Worm (Caenorhabditis elegans): Measurements from ENCODE around the gene srg-56.

Gene srg-56

ce11 chrV:2690478-2690877 is 47.6 kb downstream of the srg-56 start:
- no peak for TF ChIP-seq pha-2 (tag; optimal IDR thresholded peaks at IDR 0.05)
- no peak for TF ChIP-seq unc-86 (tag; optimal IDR thresholded peaks at IDR 0.05)
- no peak for TF ChIP-seq ttx-3 (tag; optimal IDR thresholded peaks at IDR 0.05)
- TF ChIP-seq syd-9 (tag; optimal IDR thresholded peaks at IDR 0.05): no peak
- TF ChIP-seq elt-4 (tag; optimal IDR thresholded peaks at IDR 0.05): no peak
- TF ChIP-seq zip-5 (tag; optimal IDR thresholded peaks at IDR 0.05): no peak
- TF ChIP-seq ama-1 (optimal IDR thresholded peaks at IDR 0.05): no peak
- TF ChIP-seq odd-2 (tag; optimal IDR thresholded peaks at IDR 0.05): no peak
- no peak for TF ChIP-seq hlh-6 (tag; optimal IDR thresholded peaks at IDR 0.05)
- no peak for TF ChIP-seq ceh-45 (GFP tag; IDR thresholded peaks at IDR 0.05)
- TF ChIP-seq tbx-2 (tag; optimal IDR thresholded peaks at IDR 0.05): no peak
- no peak for TF ChIP-seq gmeb-2 (tag; optimal IDR thresholded peaks at IDR 0.05)
- TF ChIP-seq ztf-16 (tag; optimal IDR thresholded peaks at IDR 0.05): no peak
- no peak for TF ChIP-seq C38D4.7 (GFP tag; optimal IDR thresholded peaks at IDR 0.05)
- TF ChIP-seq pat-9 (tag; optimal IDR thresholded peaks at IDR 0.05): no peak
- TF ChIP-seq eyg-1 (tag; optimal IDR thresholded peaks at IDR 0.05): no peak
- no peak for TF ChIP-seq elt-2 (tag; optimal IDR thresholded peaks at IDR 0.05)
- TF ChIP-seq pros-1 (tag; optimal IDR thresholded peaks at IDR 0.05): no peak

ce11 chrV:2688562-2688961 is 49.5 kb downstream of the srg-56 start:
- TF ChIP-seq ztf-16 (tag; optimal IDR thresholded peaks at IDR 0.05): no peak
- no peak for TF ChIP-seq fkh-6 (tag; optimal IDR thresholded peaks at IDR 0.05)
- no peak for TF ChIP-seq pag-3 (tag; optimal IDR thresholded peaks at IDR 0.05; ENCODE audit: borderline replicate concordance)
- no peak for TF ChIP-seq C38D4.7 (GFP tag; optimal IDR thresholded peaks at IDR 0.05)
- no peak for TF ChIP-seq rnt-1 (tag; optimal IDR thresholded peaks at IDR 0.05)
- no peak for TF ChIP-seq ceh-24 (tag; optimal IDR thresholded peaks at IDR 0.05)
- no peak for TF ChIP-seq ama-1 (optimal IDR thresholded peaks at IDR 0.05)
- TF ChIP-seq zip-5 (tag; optimal IDR thresholded peaks at IDR 0.05): no peak
- TF ChIP-seq ceh-31 (tag; optimal IDR thresholded peaks at IDR 0.05): no peak
- TF ChIP-seq ceh-6 (GFP tag; optimal IDR thresholded peaks at IDR 0.05): no peak
- TF ChIP-seq dmd-4 (tag; optimal IDR thresholded peaks at IDR 0.05; ENCODE audit: borderline replicate concordance): no peak
- TF ChIP-seq gmeb-2 (tag; optimal IDR thresholded peaks at IDR 0.05): no peak
- no peak for TF ChIP-seq odd-2 (tag; optimal IDR thresholded peaks at IDR 0.05)
- TF ChIP-seq eyg-1 (tag; optimal IDR thresholded peaks at IDR 0.05): no peak
- no peak for TF ChIP-seq che-1 (tag; optimal IDR thresholded peaks at IDR 0.05)
- TF ChIP-seq pha-2 (tag; optimal IDR thresholded peaks at IDR 0.05): no peak
- TF ChIP-seq T23F11.4 (GFP tag; optimal IDR thresholded peaks at IDR 0.05): no peak
- TF ChIP-seq unc-55 (GFP tag; optimal IDR thresholded peaks at IDR 0.05): no peak
- no peak for TF ChIP-seq tbx-7 (tag; optimal IDR thresholded peaks at IDR 0.05)

Data from whole organism, late embryonic.